Fruit fly (Drosophila melanogaster) whole organism, prepupa: Measurements from ENCODE around the gene Reph.

Experiments
- CG11762 ChIP-seq: fragments of 200-800 bp; sonication (Bioruptor generic); optimal IDR thresholded peaks from 3 replicates; lab custom pipeline; 2016; ENCODE audit warnings: missing biosample characterization, missing genetic modification characterization; ENCODE audit not compliant: insufficient read depth
- CG11902 ChIP-seq: fragments of 200-800 bp; sonication (Bioruptor generic); optimal IDR thresholded peaks from 3 replicates; lab custom pipeline; 2016; ENCODE audit warnings: missing biosample characterization, missing genetic modification characterization
- CG15336 ChIP-seq: fragments of 200-800 bp; sonication (Bioruptor generic); IDR thresholded peaks from 2 replicates; pipeline ENCODE4 v1.3.6; 2022; ENCODE audit warnings: missing biosample characterization, missing genetic modification characterization
- CG1621 ChIP-seq: fragments of 200-800 bp; sonication (Bioruptor generic); optimal IDR thresholded peaks from 3 replicates; lab custom pipeline; 2018; ENCODE audit warnings: missing biosample characterization, mild to moderate bottlenecking, missing genetic modification characterization
- CG3032 ChIP-seq: fragments of 200-800 bp; optimal IDR thresholded peaks from 2 replicates; lab custom pipeline; 2019; ENCODE audit warnings: missing biosample characterization, mild to moderate bottlenecking, missing genetic modification characterization, moderate library complexity
- CG31627 ChIP-seq: fragments of 200-800 bp; sonication (Bioruptor generic); optimal IDR thresholded peaks from 3 replicates; lab custom pipeline; 2016; ENCODE audit warnings: missing biosample characterization, missing genetic modification characterization
- CG4318 ChIP-seq: fragments of 200-800 bp; sonication (Bioruptor generic); optimal IDR thresholded peaks from 3 replicates; lab custom pipeline; 2017; ENCODE audit warnings: missing biosample characterization, mild to moderate bottlenecking, missing genetic modification characterization
- CG6163 ChIP-seq: fragments of 200-800 bp; sonication (Bioruptor generic); IDR thresholded peaks from 3 replicates; pipeline ENCODE4 v1.3.6; 2022; ENCODE audit warnings: missing biosample characterization, missing genetic modification characterization
- CG6276 ChIP-seq: fragments of 200-800 bp; sonication (Bioruptor generic); optimal IDR thresholded peaks from 2 replicates; lab custom pipeline; 2017; ENCODE audit warnings: missing biosample characterization, mild to moderate bottlenecking, missing genetic modification characterization
- CG6854 ChIP-seq: fragments of 200-800 bp; sonication (Bioruptor generic); optimal IDR thresholded peaks from 2 replicates; lab custom pipeline; 2017; ENCODE audit warnings: missing biosample characterization, mild to moderate bottlenecking, missing genetic modification characterization
- CG8319 ChIP-seq: fragments of 200-800 bp; sonication (Bioruptor generic); optimal IDR thresholded peaks from 3 replicates; lab custom pipeline; 2016; ENCODE audit warnings: missing biosample characterization, missing genetic modification characterization
- CG8632 ChIP-seq: fragments of 200-800 bp; sonication (Bioruptor generic); optimal IDR thresholded peaks from 3 replicates; lab custom pipeline; 2016; ENCODE audit warnings: missing biosample characterization, missing genetic modification characterization
- CG9139 ChIP-seq: fragments of 200-800 bp; sonication (Bioruptor generic); optimal IDR thresholded peaks from 3 replicates; lab custom pipeline; 2017; ENCODE audit warnings: missing biosample characterization, mild to moderate bottlenecking, missing genetic modification characterization
- Eip78C ChIP-seq: fragments of 200-800 bp; sonication (Bioruptor generic); peaks from one replicate; lab custom pipeline; 2016; ENCODE audit warnings: missing biosample characterization, missing genetic modification characterization
- Eip93F ChIP-seq: fragments of 200-800 bp; sonication (Bioruptor generic); optimal IDR thresholded peaks from 2 replicates; lab custom pipeline; 2016; ENCODE audit warnings: missing biosample characterization, mild to moderate bottlenecking, missing genetic modification characterization
- Ets21C ChIP-seq: fragments of 200-800 bp; sonication (Bioruptor generic); optimal IDR thresholded peaks from 3 replicates; lab custom pipeline; 2016; ENCODE audit warnings: missing biosample characterization, missing genetic modification characterization
- Ets96B ChIP-seq: fragments of 200-800 bp; optimal IDR thresholded peaks from 2 replicates; lab custom pipeline; 2019; ENCODE audit warnings: missing biosample characterization, mild to moderate bottlenecking, missing genetic modification characterization, moderate library complexity
- Gug ChIP-seq: fragments of 200-800 bp; sonication (Bioruptor generic); IDR thresholded peaks from 2 replicates; pipeline ENCODE4 v1.3.6; 2022; ENCODE audit warnings: missing biosample characterization, missing genetic modification characterization
- Hr39 ChIP-seq: fragments of 200-800 bp; sonication (Bioruptor generic); optimal IDR thresholded peaks from 2 replicates; lab custom pipeline; 2016; ENCODE audit warnings: missing biosample characterization, missing genetic modification characterization
- Hr4 ChIP-seq: fragments of 200-800 bp; sonication (Bioruptor generic); optimal IDR thresholded peaks from 3 replicates; lab custom pipeline; 2016; ENCODE audit warnings: missing biosample characterization, missing genetic modification characterization
- Met ChIP-seq: fragments of 200-800 bp; sonication (Bioruptor generic); optimal IDR thresholded peaks from 3 replicates; lab custom pipeline; 2016; ENCODE audit warnings: missing biosample characterization, missing genetic modification characterization
- OdsH ChIP-seq: fragments of 200-800 bp; sonication (Bioruptor generic); optimal IDR thresholded peaks from 3 replicates; lab custom pipeline; 2016; ENCODE audit warnings: missing biosample characterization, missing genetic modification characterization
- Smox ChIP-seq: fragments of 200-800 bp; sonication (Bioruptor generic); optimal IDR thresholded peaks from 3 replicates; lab custom pipeline; 2016; ENCODE audit warnings: missing biosample characterization, missing genetic modification characterization
- Sox102F ChIP-seq: fragments of 200-800 bp; sonication (Bioruptor generic); optimal IDR thresholded peaks from 2 replicates; lab custom pipeline; 2016; ENCODE audit warnings: missing biosample characterization, mild to moderate bottlenecking, missing genetic modification characterization
- Sox14 ChIP-seq: fragments of 200-800 bp; sonication (Bioruptor generic); optimal IDR thresholded peaks from 3 replicates; lab custom pipeline; 2016; ENCODE audit warnings: missing biosample characterization, missing genetic modification characterization
- acj6 ChIP-seq: fragments of 200-800 bp; sonication (Bioruptor generic); optimal IDR thresholded peaks from 3 replicates; lab custom pipeline; 2016; ENCODE audit warnings: missing biosample characterization, missing genetic modification characterization
- cyc ChIP-seq: fragments of 200-800 bp; sonication (Bioruptor generic); optimal IDR thresholded peaks from 3 replicates; lab custom pipeline; 2016; ENCODE audit warnings: missing biosample characterization, missing genetic modification characterization
- dsx ChIP-seq: fragments of 200-800 bp; optimal IDR thresholded peaks from 3 replicates; lab custom pipeline; 2019; ENCODE audit warnings: missing biosample characterization, mild to moderate bottlenecking, missing genetic modification characterization, moderate library complexity; ENCODE audit not compliant: poor library complexity, severe bottlenecking
- eg ChIP-seq: fragments of 200-800 bp; sonication (Bioruptor generic); IDR thresholded peaks from 3 replicates; pipeline ENCODE4 v1.3.6; 2022; ENCODE audit warnings: missing biosample characterization, missing genetic modification characterization
- esn ChIP-seq: fragments of 200-800 bp; sonication (Bioruptor generic); optimal IDR thresholded peaks from 2 replicates; lab custom pipeline; 2016; ENCODE audit warnings: missing biosample characterization, mild to moderate bottlenecking, missing genetic modification characterization, moderate library complexity
- fd59A ChIP-seq: fragments of 200-800 bp; sonication (Bioruptor generic); optimal IDR thresholded peaks from 2 replicates; lab custom pipeline; 2017; ENCODE audit warnings: missing biosample characterization, mild to moderate bottlenecking, missing genetic modification characterization, missing genetic modification reagents
- fd85E ChIP-seq: fragments of 200-800 bp; sonication (Bioruptor generic); optimal IDR thresholded peaks from 3 replicates; lab custom pipeline; 2016; ENCODE audit warnings: missing biosample characterization, missing genetic modification characterization
- fkh ChIP-seq: fragments of 200-800 bp; sonication (Bioruptor generic); optimal IDR thresholded peaks from 3 replicates; lab custom pipeline; 2017; ENCODE audit warnings: missing biosample characterization, mild to moderate bottlenecking, missing genetic modification characterization, moderate library complexity
- lz ChIP-seq: fragments of 200-800 bp; sonication (Bioruptor generic); optimal IDR thresholded peaks from 3 replicates; lab custom pipeline; 2016; ENCODE audit warnings: missing biosample characterization, missing genetic modification characterization
- net ChIP-seq: fragments of 200-800 bp; sonication (Bioruptor generic); optimal IDR thresholded peaks from 3 replicates; lab custom pipeline; 2016; ENCODE audit warnings: missing biosample characterization, missing genetic modification characterization
- spab ChIP-seq: fragments of 200-800 bp; sonication (Bioruptor generic); optimal IDR thresholded peaks from 2 replicates; lab custom pipeline; 2017; ENCODE audit warnings: missing biosample characterization, mild to moderate bottlenecking, missing genetic modification characterization, missing genetic modification reagents
- ss ChIP-seq, 2 experiments: fragments of 200-800 bp; sonication (Bioruptor generic); optimal IDR thresholded peaks; 2 replicates in 1 of 2; 3 replicates in 1 of 2; lab custom pipeline; 2017 to 2018; ENCODE audit warnings: mild to moderate bottlenecking in 2 of 2, missing biosample characterization in 2 of 2, missing genetic modification characterization in 2 of 2, moderate library complexity in 1 of 2
- svp ChIP-seq: fragments of 200-800 bp; sonication (Bioruptor generic); peaks from one replicate; lab custom pipeline; 2016; ENCODE audit warnings: missing biosample characterization, missing genetic modification characterization
- topi ChIP-seq: fragments of 200-800 bp; sonication (Bioruptor generic); optimal IDR thresholded peaks from 3 replicates; lab custom pipeline; 2016; ENCODE audit warnings: missing biosample characterization, missing genetic modification characterization
- vri ChIP-seq: fragments of 200-800 bp; sonication (Bioruptor generic); optimal IDR thresholded peaks from 3 replicates; lab custom pipeline; 2016; ENCODE audit warnings: missing biosample characterization, mild to moderate bottlenecking, missing genetic modification characterization

The Reph gene

dm6 chr2L:3853507-3854030 lies 50.2 kb downstream of the Reph start (continued):
- TF ChIP-seq CG9139 (GFP tag; lab: Kevin White, UChicago) (no peak), acj6 (GFP tag; lab: Kevin White, UChicago) (peak; percentile 16), Smox (GFP tag; lab: Kevin White, UChicago) (no peak), Gug (GFP tag; lab: Robert Waterston, UW) (no peak), Ets96B (peak; percentile 21), CG3032 (tag; lab: Kevin White, UChicago) (peak; percentile 25), dsx (no peak), lz (peak; percentile 30), CG15336 (GFP tag; lab: Robert Waterston, UW) (no peak), Sox14 (GFP tag; lab: Kevin White, UChicago) (peak; percentile 13), CG1621 (tag; lab: Kevin White, UChicago) (no peak), vri (no peak), ss (GFP tag; optimal IDR thresholded peaks at IDR 0.05; lab: Kevin White, UChicago) (no peak), topi (GFP tag; lab: Kevin White, UChicago) (no peak), CG31627 (GFP tag; lab: Kevin White, UChicago) (no peak), CG4318 (no peak), CG6276 (GFP tag; lab: Kevin White, UChicago) (no peak), Ets21C (GFP tag; lab: Kevin White, UChicago) (no peak), svp (GFP tag; lab: Kevin White, UChicago) (peak; percentile 69), net (GFP tag; lab: Kevin White, UChicago) (no peak), esn (peak; percentile 2), cyc (no peak), fd59A (GFP tag; lab: Kevin White, UChicago) (no peak), Hr4 (GFP tag; lab: Kevin White, UChicago) (peak; percentile 4), fkh (GFP tag; lab: Kevin White, UChicago) (no peak), Eip93F (GFP tag; lab: Kevin White, UChicago) (no peak), eg (GFP tag; lab: Robert Waterston, UW) (no peak; the same call in 2 of the 3 replicates), CG6163 (GFP tag; lab: Robert Waterston, UW) (0 out of 3 replicates have a peak, but pooled peaks have one; percentile 46), CG11902 (GFP tag; lab: Kevin White, UChicago) (no peak), CG8319 (GFP tag; lab: Kevin White, UChicago) (no peak), Sox102F (GFP tag; lab: Kevin White, UChicago) (peak; percentile 7), fd85E (GFP tag; lab: Kevin White, UChicago) (no peak)

DNA sequence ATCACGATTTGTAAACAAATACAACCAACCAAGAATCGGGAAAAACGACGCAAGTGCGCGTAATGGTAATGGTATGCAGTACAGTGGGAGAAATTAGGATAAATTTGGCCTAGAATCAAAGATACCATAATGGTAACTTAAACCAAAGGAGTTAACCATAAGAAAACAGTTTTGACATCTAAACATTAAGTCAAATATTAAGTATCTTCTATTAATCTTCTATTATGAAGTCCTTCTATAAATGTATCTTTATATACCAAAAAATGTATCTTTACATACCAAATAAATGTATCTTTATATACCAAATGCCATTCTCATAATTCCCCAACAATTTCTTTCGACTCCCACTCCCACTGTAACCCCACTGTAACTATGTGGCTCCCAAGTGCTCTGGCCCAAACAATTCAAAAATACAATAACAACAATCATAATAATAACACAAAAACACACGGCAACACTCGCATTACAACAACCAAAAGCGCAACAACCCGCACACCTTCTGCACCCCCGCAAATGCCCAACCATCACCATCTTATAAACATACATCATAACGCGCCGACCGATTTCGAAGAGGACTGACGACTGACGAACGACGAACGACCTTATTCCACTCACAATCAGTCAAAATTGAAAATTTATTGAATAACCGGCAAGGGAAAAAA lies 52.3 kb downstream of the Reph start:
- TF ChIP-seq CG6854: no peak
- TF ChIP-seq Hr39 (GFP tag; lab: Kevin White, UChicago): peak; percentile 10
- TF ChIP-seq CG11762 (GFP tag; lab: Kevin White, UChicago): no peak
- peak; percentile 3 for TF ChIP-seq CG8632
- TF ChIP-seq spab (GFP tag; lab: Kevin White, UChicago): no peak
- peak; percentile 67 for TF ChIP-seq Eip78C (GFP tag; lab: Kevin White, UChicago)
- no peak for TF ChIP-seq Gug (GFP tag; lab: Robert Waterston, UW)
- TF ChIP-seq Met: peak; percentile 6
- TF ChIP-seq svp (GFP tag; lab: Kevin White, UChicago): peak; percentile 35
- peak; percentile 16 for TF ChIP-seq OdsH (GFP tag; lab: Kevin White, UChicago)
- peak; percentile 28 for TF ChIP-seq topi (GFP tag; lab: Kevin White, UChicago)
- peak; percentile 10 for TF ChIP-seq CG31627 (GFP tag; lab: Kevin White, UChicago)
